Fruit fly (Drosophila melanogaster): Measurements from ENCODE around the gene mxt.

DNA sequence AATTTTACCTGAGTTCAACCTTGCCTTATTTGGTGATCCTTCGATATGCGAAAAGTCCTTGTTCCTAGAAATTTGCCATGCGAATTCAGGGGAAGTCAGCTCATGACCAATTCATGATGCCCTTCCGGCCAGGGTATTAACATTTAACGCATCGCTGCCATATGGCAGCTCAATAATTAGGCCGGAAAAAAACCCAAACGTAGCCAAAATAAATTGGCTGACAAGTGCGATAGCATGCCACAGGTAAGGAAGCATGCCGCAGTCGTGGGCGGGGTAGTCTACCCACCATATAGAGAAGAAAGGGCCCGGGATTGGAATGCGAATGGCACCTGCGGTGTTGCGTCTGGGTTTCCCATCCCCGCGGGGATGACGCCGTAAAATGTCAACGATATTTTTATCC lies 23.3 kb downstream of the mxt start:
- TF ChIP-seq EcR (GFP tag; optimal IDR thresholded peaks at IDR 0.05) (no peak), CG14655 (GFP tag; optimal IDR thresholded peaks at IDR 0.05) (no peak)

Data from whole organism, pupa.